Worm (Caenorhabditis elegans): Measurements from ENCODE around the gene ckc-1.

ce11 chrX:3613665-3614064, 37.3 kb downstream of the ckc-1 start:
- no peak for TF ChIP-seq unc-39 (tag; optimal IDR thresholded peaks at IDR 0.05)
- TF ChIP-seq T20F7.1 (GFP tag; optimal IDR thresholded peaks at IDR 0.05) = no peak
- no peak for TF ChIP-seq rbr-2 (tag; optimal IDR thresholded peaks at IDR 0.05)
- no peak for TF ChIP-seq gei-8 (GFP tag; optimal IDR thresholded peaks at IDR 0.05)
- TF ChIP-seq aly-2 (tag; optimal IDR thresholded peaks at IDR 0.05) = no peak
- TF ChIP-seq unc-62 (GFP tag; optimal IDR thresholded peaks at IDR 0.05 in 1 of 2) = no peak
- no peak for TF ChIP-seq unc-62 (tag; optimal IDR thresholded peaks at IDR 0.05)
- no peak for TF ChIP-seq ama-1 (optimal IDR thresholded peaks at IDR 0.05)
